Worm (Caenorhabditis elegans) whole organism, late embryonic: ENCODE measurements around the gene gcy-3.

Source experiments
- K02D7.2 ChIP-seq: sonication (generic microtip); optimal IDR thresholded peaks from 2 replicates; lab custom pipeline; 2017; ENCODE audit warnings: mild to moderate bottlenecking, missing genetic modification characterization, missing compliant biosample characterization
- ama-1 ChIP-seq: fragments of 150-350 bp; optimal IDR thresholded peaks from 2 replicates; lab custom pipeline; 2014
- ceh-19 ChIP-seq: fragments of 200-800 bp; sonication (Bioruptor generic); optimal IDR thresholded peaks from 2 replicates; lab custom pipeline; 2018; ENCODE audit warnings: mild to moderate bottlenecking, missing genetic modification characterization, missing compliant biosample characterization
- ceh-31 ChIP-seq: sonication (generic microtip); optimal IDR thresholded peaks from 2 replicates; lab custom pipeline; 2016; ENCODE audit warnings: missing genetic modification characterization, missing compliant biosample characterization
- ceh-9 ChIP-seq: sonication (generic microtip); optimal IDR thresholded peaks from 2 replicates; lab custom pipeline; 2016; ENCODE audit warnings: mild to moderate bottlenecking, missing genetic modification characterization, inconsistent platforms, missing compliant biosample characterization
- dve-1 ChIP-seq: sonication (generic microtip); optimal IDR thresholded peaks from 2 replicates; lab custom pipeline; 2017; ENCODE audit warnings: antibody characterized with exemption, mild to moderate bottlenecking, missing genetic modification characterization, missing compliant biosample characterization
- fkh-6 ChIP-seq: sonication (generic microtip); optimal IDR thresholded peaks from 2 replicates; lab custom pipeline; 2016; ENCODE audit warnings: missing genetic modification characterization, missing compliant biosample characterization
- hlh-15 ChIP-seq: sonication (generic microtip); optimal IDR thresholded peaks from 2 replicates; lab custom pipeline; 2016; ENCODE audit warnings: missing genetic modification characterization, missing compliant biosample characterization
- madf-2 ChIP-seq: sonication (generic microtip); optimal IDR thresholded peaks from 2 replicates; lab custom pipeline; 2017; ENCODE audit warnings: missing genetic modification characterization, missing compliant biosample characterization
- nhr-11 ChIP-seq: fragments of 150-350 bp; optimal IDR thresholded peaks from 2 replicates; lab custom pipeline; 2014; ENCODE audit warnings: missing biosample characterization, missing genetic modification characterization
- pqm-1 ChIP-seq: sonication (generic microtip); optimal IDR thresholded peaks from 2 replicates; lab custom pipeline; 2016; ENCODE audit warnings: missing genetic modification characterization, missing compliant biosample characterization
- ttx-3 ChIP-seq: sonication (generic microtip); optimal IDR thresholded peaks from 2 replicates; lab custom pipeline; 2016; ENCODE audit warnings: missing genetic modification reagents, missing genetic modification characterization, missing compliant biosample characterization
- unc-42 ChIP-seq: sonication (generic microtip); optimal IDR thresholded peaks from 2 replicates; lab custom pipeline; 2016; ENCODE audit warnings: missing genotype, missing genetic modification characterization, missing compliant biosample characterization
- zip-5 ChIP-seq: sonication (generic microtip); optimal IDR thresholded peaks from 2 replicates; lab custom pipeline; 2016; ENCODE audit warnings: missing genetic modification characterization, missing compliant biosample characterization

- TF ChIP-seq ceh-19 (GFP tag; lab: Kevin White, UChicago) (no peak), madf-2 (no peak), dve-1 (tag; lab: Kevin White, UChicago) (no peak), ama-1 (lab: Kevin White, UChicago) (no peak), nhr-11 (no peak), fkh-6 (tag; lab: Kevin White, UChicago) (no peak), unc-42 (tag; lab: Kevin White, UChicago) (no peak), zip-5 (no peak), pqm-1 (tag; lab: Kevin White, UChicago) (no peak), hlh-15 (tag; lab: Kevin White, UChicago) (no peak), ttx-3 (tag; lab: Kevin White, UChicago) (no peak), K02D7.2 (tag; lab: Kevin White, UChicago) (no peak), ceh-9 (tag; lab: Kevin White, UChicago) (no peak), ceh-31 (tag; lab: Kevin White, UChicago) (no peak)
These were observed 21.4 kb upstream of the gcy-3 start, which contains the start of gene sra-2 for ce11 chrII:9528480-9528879.
